Worm (Caenorhabditis elegans) whole organism, L1 larva: ENCODE results near the gene snb-5.

Source experiments
- fkh-10 ChIP-seq: sonication (generic microtip); optimal IDR thresholded peaks from 2 replicates; lab custom pipeline; 2017; ENCODE audit warnings: missing biosample characterization, missing genetic modification reagents, missing genetic modification characterization
- nhr-76 ChIP-seq: sonication (generic microtip); optimal IDR thresholded peaks from 2 replicates; lab custom pipeline; 2017; ENCODE audit warnings: missing biosample characterization, missing genetic modification characterization
- nhr-77 ChIP-seq: fragments of 150-350 bp; optimal IDR thresholded peaks from 2 replicates; lab custom pipeline; 2014; ENCODE audit warnings: missing biosample characterization, missing genetic modification characterization
- nhr-90 ChIP-seq: sonication (generic microtip); optimal IDR thresholded peaks from 2 replicates; lab custom pipeline; 2016; ENCODE audit warnings: mild to moderate bottlenecking, missing genetic modification characterization, missing compliant biosample characterization; ENCODE audit not compliant: poor library complexity
- snpc-4 ChIP-seq: fragments of 150-350 bp; optimal IDR thresholded peaks from 2 replicates; lab custom pipeline; 2014; ENCODE audit warnings: missing biosample characterization, missing genetic modification characterization

- TF ChIP-seq nhr-77 (tag; lab: Kevin White, UChicago) (no peak), fkh-10 (GFP tag; lab: Kevin White, UChicago) (no peak), snpc-4 (tag; lab: Kevin White, UChicago) (no peak), nhr-76 (tag; lab: Kevin White, UChicago) (no peak), nhr-90 (tag; lab: Kevin White, UChicago) (no peak)
Measured at ce11 chrIII:8172609-8173133, 30.2 kb upstream of the snb-5 start.
